Worm (Caenorhabditis elegans) whole organism, L4/young adult: ENCODE measurements around the gene sri-78.
"Not testable (repeated sequence)": the region's sequence is repeated elsewhere in the genome, so short reads cannot be mapped to it uniquely, and the experiment has no call there.

Experiments
- W03F9.2 ChIP-seq: fragments of 150-350 bp; optimal IDR thresholded peaks from 2 replicates; lab custom pipeline; 2014; ENCODE audit warnings: missing biosample characterization, missing genetic modification characterization
- dao-5 ChIP-seq: sonication (generic microtip); optimal IDR thresholded peaks from 2 replicates; lab custom pipeline; 2016; ENCODE audit warnings: missing genotype, missing genetic modification characterization, moderate library complexity, missing compliant biosample characterization
- him-1 ChIP-seq: sonication (generic microtip); optimal IDR thresholded peaks from 2 replicates; lab custom pipeline; 2016; ENCODE audit warnings: missing genotype, missing genetic modification reagents, missing genetic modification characterization, missing compliant biosample characterization

ce11 chrII:3177663-3178062 is 7.3 kb upstream of the sri-78 start, which contains the start of gene sri-40:
- TF ChIP-seq him-1; W03F9.2 (tag; lab: Kevin White, UChicago); dao-5: not testable (repeated sequence)
